Worm (Caenorhabditis elegans) whole organism, mixed stage, embryonic: ENCODE results near the gene srh-239.

ENCODE experiments used
- M03D4.4 ChIP-seq: sonication (generic microtip); optimal IDR thresholded peaks from 2 replicates; lab custom pipeline; 2017; ENCODE audit warnings: mild to moderate bottlenecking, missing genetic modification characterization, missing compliant biosample characterization
- bed-3 ChIP-seq: fragments of 200-800 bp; sonication (Bioruptor generic); optimal IDR thresholded peaks from 3 replicates; lab custom pipeline; 2018; ENCODE audit warnings: mild to moderate bottlenecking, missing genetic modification characterization, moderate library complexity, missing compliant biosample characterization
- blmp-1 ChIP-seq: fragments of 150-350 bp; optimal IDR thresholded peaks from 2 replicates; lab custom pipeline; 2014; ENCODE audit warnings: missing biosample characterization, missing genetic modification characterization
- ceh-39 ChIP-seq: fragments of 150-350 bp; optimal IDR thresholded peaks from 2 replicates; lab custom pipeline; 2014; ENCODE audit warnings: missing biosample characterization, missing genetic modification characterization
- ceh-43 ChIP-seq: fragments of 200-800 bp; sonication (Bioruptor generic); optimal IDR thresholded peaks from 2 replicates; lab custom pipeline; 2018; ENCODE audit warnings: mild to moderate bottlenecking, missing genetic modification characterization, moderate library complexity, missing compliant biosample characterization
- ces-1 ChIP-seq: fragments of 150-350 bp; optimal IDR thresholded peaks from 2 replicates; lab custom pipeline; 2014; ENCODE audit warnings: missing biosample characterization, missing genetic modification reagents, missing genetic modification characterization
- cnd-1 ChIP-seq: fragments of 200-800 bp; sonication (Bioruptor generic); optimal IDR thresholded peaks from 2 replicates; lab custom pipeline; 2018; ENCODE audit warnings: mild to moderate bottlenecking, missing genetic modification characterization, missing compliant biosample characterization
- drap-1 ChIP-seq: fragments of 200-800 bp; sonication (Bioruptor generic); optimal IDR thresholded peaks from 3 replicates; lab custom pipeline; 2018; ENCODE audit warnings: mild to moderate bottlenecking, missing genetic modification characterization, missing compliant biosample characterization
- elt-1 ChIP-seq: sonication (generic microtip); optimal IDR thresholded peaks from 2 replicates; lab custom pipeline; 2017; ENCODE audit warnings: missing genetic modification characterization, mild to moderate bottlenecking, missing compliant biosample characterization, antibody characterized with exemption, moderate library complexity, borderline replicate concordance; ENCODE audit not compliant: insufficient read depth
- elt-3 ChIP-seq: fragments of 150-350 bp; optimal IDR thresholded peaks from 2 replicates; lab custom pipeline; 2014; ENCODE audit warnings: missing biosample characterization, missing genetic modification characterization
- flh-1 ChIP-seq: fragments of 200-800 bp; sonication (Bioruptor generic); optimal IDR thresholded peaks from 2 replicates; lab custom pipeline; 2018; ENCODE audit warnings: mild to moderate bottlenecking, missing genetic modification characterization, moderate library complexity, missing compliant biosample characterization
- ham-2 ChIP-seq: fragments of 200-800 bp; sonication (Bioruptor generic); optimal IDR thresholded peaks from 2 replicates; lab custom pipeline; 2018; ENCODE audit warnings: mild to moderate bottlenecking, missing genetic modification characterization, missing compliant biosample characterization
- lin-13 ChIP-seq: fragments of 150-350 bp; optimal IDR thresholded peaks from 2 replicates; lab custom pipeline; 2014; ENCODE audit warnings: missing biosample characterization, missing genetic modification characterization
- lsy-2 ChIP-seq: fragments of 150-350 bp; optimal IDR thresholded peaks from 2 replicates; lab custom pipeline; 2014; ENCODE audit warnings: missing biosample characterization, missing genetic modification characterization
- mab-5 ChIP-seq: fragments of 150-350 bp; optimal IDR thresholded peaks from 2 replicates; lab custom pipeline; 2014; ENCODE audit warnings: missing biosample characterization, missing genetic modification characterization
- mls-2 ChIP-seq: sonication (generic microtip); optimal IDR thresholded peaks from 2 replicates; lab custom pipeline; 2016; ENCODE audit warnings: mild to moderate bottlenecking, missing genetic modification characterization, moderate library complexity, missing compliant biosample characterization
- nhr-2 ChIP-seq: fragments of 150-350 bp; optimal IDR thresholded peaks from 2 replicates; lab custom pipeline; 2014; ENCODE audit warnings: missing biosample characterization, missing genetic modification characterization
- nhr-237 ChIP-seq: fragments of 150-350 bp; optimal IDR thresholded peaks from 2 replicates; lab custom pipeline; 2014; ENCODE audit warnings: missing biosample characterization, missing genetic modification characterization
- nhr-28 ChIP-seq: fragments of 150-350 bp; optimal IDR thresholded peaks from 2 replicates; lab custom pipeline; 2014; ENCODE audit warnings: missing biosample characterization, missing genetic modification characterization
- nhr-76 ChIP-seq: sonication (generic microtip); optimal IDR thresholded peaks from 2 replicates; lab custom pipeline; 2017; ENCODE audit warnings: missing biosample characterization, missing genetic modification characterization
- pha-4 ChIP-seq: fragments of 150-350 bp; optimal IDR thresholded peaks from 2 replicates; lab custom pipeline; 2018; ENCODE audit warnings: missing biosample characterization, missing genetic modification reagents, missing genetic modification characterization
- sem-2 ChIP-seq: fragments of 200-800 bp; sonication (Bioruptor generic); optimal IDR thresholded peaks from 2 replicates; lab custom pipeline; 2018; ENCODE audit warnings: mild to moderate bottlenecking, missing genetic modification characterization, missing compliant biosample characterization
- snpc-4 ChIP-seq: fragments of 150-350 bp; optimal IDR thresholded peaks from 2 replicates; lab custom pipeline; 2014; ENCODE audit warnings: missing biosample characterization, missing genetic modification characterization
- sptf-1 ChIP-seq: sonication (generic microtip); optimal IDR thresholded peaks from 2 replicates; lab custom pipeline; 2017; ENCODE audit warnings: mild to moderate bottlenecking, missing genetic modification characterization, moderate library complexity, missing compliant biosample characterization
- tbx-8 ChIP-seq: fragments of 200-800 bp; sonication (Bioruptor generic); optimal IDR thresholded peaks from 2 replicates; lab custom pipeline; 2018; ENCODE audit warnings: mild to moderate bottlenecking, missing genetic modification characterization, moderate library complexity, missing compliant biosample characterization
- unc-120 ChIP-seq: sonication (generic microtip); optimal IDR thresholded peaks from 2 replicates; lab custom pipeline; 2017; ENCODE audit warnings: missing genetic modification characterization, missing compliant biosample characterization; ENCODE audit not compliant: poor library complexity, severe bottlenecking
- unc-39 ChIP-seq: fragments of 150-350 bp; optimal IDR thresholded peaks from 2 replicates; lab custom pipeline; 2014; ENCODE audit warnings: missing biosample characterization, missing genetic modification characterization
- unc-62 ChIP-seq: fragments of 150-350 bp; optimal IDR thresholded peaks from 2 replicates; lab custom pipeline; 2014; ENCODE audit warnings: missing biosample characterization, missing genetic modification reagents, missing genetic modification characterization
- zip-8 ChIP-seq: fragments of 150-350 bp; optimal IDR thresholded peaks from 2 replicates; lab custom pipeline; 2014; ENCODE audit warnings: missing biosample characterization, missing genetic modification characterization
- ztf-11 ChIP-seq: fragments of 150-350 bp; optimal IDR thresholded peaks from 2 replicates; lab custom pipeline; 2014; ENCODE audit warnings: missing biosample characterization, missing genetic modification characterization

srh-239 gene

DNA sequence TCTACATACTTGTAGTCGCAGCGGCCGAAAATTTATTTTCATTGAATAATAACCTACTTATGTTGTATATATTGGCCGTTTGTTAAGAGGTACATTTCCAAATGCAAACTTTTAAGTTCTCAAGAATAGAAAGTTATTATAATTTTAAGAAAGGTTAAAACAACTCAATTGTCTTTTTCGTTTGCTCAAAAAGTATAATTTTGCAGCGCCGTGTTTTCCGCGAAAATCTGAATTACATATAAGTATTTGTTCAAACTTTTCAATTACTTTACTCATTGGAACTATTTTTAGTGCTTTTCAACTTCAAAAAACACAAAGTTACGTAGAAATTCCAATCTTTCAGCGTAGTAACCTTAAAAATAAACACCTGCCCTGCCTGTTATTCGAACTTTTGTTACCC, at the start of gene srh-239:
TSS of gene srh-239 (plus strand) at position 301 of the 400 bp plus-strand sequence.
- TF ChIP-seq ztf-11 (no peak), mls-2 (tag; lab: Kevin White, UChicago) (no peak), pha-4 (no peak), ces-1 (GFP tag; lab: Kevin White, UChicago) (no peak), unc-39 (tag; lab: Kevin White, UChicago) (no peak), nhr-76 (tag; lab: Kevin White, UChicago) (no peak), tbx-8 (GFP tag; lab: Kevin White, UChicago) (no peak), bed-3 (no peak), blmp-1 (tag; lab: Kevin White, UChicago) (no peak), sem-2 (GFP tag; lab: Kevin White, UChicago) (no peak), zip-8 (tag; lab: Kevin White, UChicago) (no peak), cnd-1 (tag; lab: Kevin White, UChicago) (no peak)

DNA sequence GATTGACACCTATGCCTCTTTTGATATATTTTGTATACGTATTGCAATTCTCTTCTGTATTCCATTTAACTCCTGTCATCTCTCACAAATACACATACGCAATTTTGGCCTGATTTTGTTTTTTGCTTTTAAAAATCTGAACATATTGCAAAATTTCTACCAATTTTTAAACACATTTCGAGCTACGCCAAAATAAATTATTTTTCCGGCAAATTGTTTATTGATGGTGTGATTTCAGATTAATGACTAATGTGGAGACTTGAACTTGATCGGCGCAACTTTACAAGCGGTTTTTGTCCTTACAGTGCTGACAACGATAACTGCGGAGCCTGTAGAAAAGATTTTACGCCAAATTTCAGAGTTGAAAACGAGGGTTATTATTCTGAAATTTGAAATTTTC, 48.4 kb upstream of the srh-239 start:
- TF ChIP-seq lsy-2 (tag; lab: Kevin White, UChicago), result no peak
- no peak for TF ChIP-seq lin-13 (tag; lab: Kevin White, UChicago)
- no peak for TF ChIP-seq elt-1 (tag; lab: Kevin White, UChicago)
- TF ChIP-seq, all 35 proteins: peak for 0

DNA sequence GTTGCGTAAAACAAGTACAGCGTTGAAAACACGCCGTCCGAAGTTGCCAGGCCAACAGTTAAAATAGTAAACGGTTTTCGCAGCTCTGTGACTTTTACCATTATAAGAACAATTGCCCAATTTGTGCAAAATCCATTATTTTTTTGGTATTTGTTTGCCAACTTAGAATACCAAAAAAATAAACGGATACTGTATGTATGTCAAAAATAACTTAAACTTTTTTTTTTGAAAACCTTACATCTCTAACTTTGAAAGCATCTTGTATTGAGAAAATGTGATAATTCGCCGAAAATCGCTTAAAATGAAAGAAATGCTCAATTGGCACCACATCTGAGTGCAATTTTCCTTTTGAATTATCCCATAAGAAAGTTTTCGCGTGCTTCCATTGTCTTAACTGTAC, 46.8 kb upstream of the srh-239 start, which contains the start of gene fbxa-199:
TSS of gene fbxa-199 (minus strand) at position 101 of the 400 bp plus-strand sequence.
- TF ChIP-seq blmp-1 (tag; lab: Kevin White, UChicago) (no peak), ceh-43 (no peak), unc-39 (tag; lab: Kevin White, UChicago) (no peak), tbx-8 (GFP tag; lab: Kevin White, UChicago) (no peak), sptf-1 (no peak)

DNA sequence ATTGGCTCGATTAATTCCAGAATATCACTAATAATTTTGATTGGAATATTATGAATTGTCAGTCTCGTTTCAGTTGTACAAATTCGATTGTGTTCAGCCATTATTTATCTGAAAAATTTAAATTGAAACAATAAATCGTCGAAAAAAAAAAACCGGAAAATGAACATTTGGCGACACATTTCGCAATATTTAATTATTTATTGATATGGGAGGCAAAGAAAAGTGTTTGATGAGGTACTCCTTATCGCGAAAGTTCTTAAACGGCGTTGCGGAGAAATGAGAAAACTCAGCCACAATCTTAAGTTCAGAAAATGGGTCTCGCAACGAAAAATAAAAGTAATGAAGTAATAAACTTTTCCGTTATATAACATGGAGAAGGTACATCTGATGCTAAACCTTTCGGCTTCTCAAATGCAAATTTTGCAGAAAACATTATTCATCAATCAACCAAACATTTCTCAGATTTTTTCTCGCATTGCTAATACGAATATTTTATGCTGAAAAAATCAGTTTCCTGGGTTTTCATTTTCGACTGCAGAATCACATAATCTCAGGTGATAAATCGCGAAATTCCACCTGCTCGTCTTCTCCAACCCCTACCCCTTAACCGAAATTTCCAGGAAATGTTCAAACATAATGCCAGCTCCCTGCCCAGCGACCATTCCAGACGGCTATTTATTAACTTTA, 45.7 kb upstream of the srh-239 start, which contains the start of the genes T06E6.15 and sri-7:
TSS of gene T06E6.15 (minus strand) at position 101 of the 687 bp plus-strand sequence.
TSS of gene sri-7 (plus strand) at position 637 of the 687 bp plus-strand sequence.
- no peak for TF ChIP-seq elt-3
- TF ChIP-seq nhr-28 (tag; lab: Kevin White, UChicago), result no peak
- no peak for TF ChIP-seq ceh-39 (tag; lab: Kevin White, UChicago)
- no peak for TF ChIP-seq ceh-43
- TF ChIP-seq drap-1 (GFP tag; lab: Kevin White, UChicago), result no peak
- no peak for TF ChIP-seq ham-2
- no peak for TF ChIP-seq lsy-2 (tag; lab: Kevin White, UChicago)
- TF ChIP-seq zip-8 (tag; lab: Kevin White, UChicago), result no peak
- TF ChIP-seq elt-1 (tag; lab: Kevin White, UChicago), result no peak
- no peak for TF ChIP-seq sptf-1
- no peak for TF ChIP-seq blmp-1 (tag; lab: Kevin White, UChicago)
- no peak for TF ChIP-seq cnd-1 (tag; lab: Kevin White, UChicago)
- no peak for TF ChIP-seq snpc-4 (tag; lab: Kevin White, UChicago)
- no peak for TF ChIP-seq unc-120 (tag; lab: Kevin White, UChicago)
- TF ChIP-seq nhr-2 (tag; lab: Kevin White, UChicago), result no peak
- TF ChIP-seq mab-5, result no peak
- no peak for TF ChIP-seq nhr-76 (tag; lab: Kevin White, UChicago)
- TF ChIP-seq bed-3, result no peak
- TF ChIP-seq M03D4.4, result no peak
- TF ChIP-seq, all 35 proteins: peak for 0

DNA sequence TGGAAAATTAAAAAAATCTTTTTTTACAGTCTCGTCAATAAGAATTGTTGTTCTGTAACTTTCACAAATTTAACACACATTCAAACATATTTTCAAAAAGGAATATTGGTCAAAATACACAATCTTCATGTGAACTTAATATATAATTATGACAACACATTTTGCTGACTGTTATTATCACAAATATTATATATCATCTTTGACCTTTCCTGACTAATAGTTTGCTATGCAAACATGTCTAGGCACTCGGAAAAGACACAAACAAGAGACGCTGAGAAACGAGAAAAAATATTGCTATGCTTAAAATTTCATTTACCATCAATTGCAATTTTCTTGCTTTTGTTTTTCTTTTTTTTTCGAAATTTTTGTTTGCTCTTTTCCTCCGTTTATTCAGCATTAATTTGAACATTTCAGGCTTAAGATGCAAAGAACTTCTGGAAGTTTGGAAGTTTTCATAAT, 43.7 kb upstream of the srh-239 start, which contains the start of gene fbxa-135:
TSS of gene fbxa-135 (plus strand) at position 409 of the 459 bp plus-strand sequence.
- no peak for TF ChIP-seq ceh-43
- TF ChIP-seq elt-1 (tag; lab: Kevin White, UChicago), result no peak
- TF ChIP-seq blmp-1 (tag; lab: Kevin White, UChicago), result no peak
- no peak for TF ChIP-seq mls-2 (tag; lab: Kevin White, UChicago)
- TF ChIP-seq bed-3, result no peak
- TF ChIP-seq cnd-1 (tag; lab: Kevin White, UChicago), result no peak
- TF ChIP-seq nhr-237 (tag; lab: Kevin White, UChicago), result no peak
- no peak for TF ChIP-seq unc-62
- TF ChIP-seq ham-2, result no peak
- no peak for TF ChIP-seq M03D4.4
- no peak for TF ChIP-seq zip-8 (tag; lab: Kevin White, UChicago)
- no peak for TF ChIP-seq unc-39 (tag; lab: Kevin White, UChicago)
- no peak for TF ChIP-seq ceh-39 (tag; lab: Kevin White, UChicago)
- TF ChIP-seq tbx-8 (GFP tag; lab: Kevin White, UChicago), result no peak
- no peak for TF ChIP-seq flh-1 (GFP tag; lab: Kevin White, UChicago)
- TF ChIP-seq, all 35 proteins: peak for 0
